Fruit fly (Drosophila melanogaster) whole organism, pupa: ENCODE measurements around the gene sinah.
A peak's percentile ranks its signal among the peaks of the same experiment; 100 is the strongest.

Source experiments
- CG15710 ChIP-seq: fragments of 200-800 bp; sonication (Bioruptor generic); optimal IDR thresholded peaks from 2 replicates; lab custom pipeline; 2018; ENCODE audit warnings: missing biosample characterization, mild to moderate bottlenecking, missing genetic modification characterization, moderate library complexity
- Ets98B ChIP-seq: fragments of 200-800 bp; sonication (Bioruptor generic); IDR thresholded peaks from 2 replicates; pipeline ENCODE4 v1.3.6; 2022; ENCODE audit warnings: missing biosample characterization, missing genetic modification characterization
- gl ChIP-seq: fragments of 200-800 bp; sonication (Bioruptor generic); optimal IDR thresholded peaks from 2 replicates; lab custom pipeline; 2018; ENCODE audit warnings: missing biosample characterization, mild to moderate bottlenecking, missing genetic modification characterization

The sinah gene

dm6 chr3L:16896408-16896807 is 37.5 kb downstream of the sinah start:
- TF ChIP-seq CG15710 (tag; lab: Kevin White, UChicago), result no peak
- 0 out of 2 replicates have a peak, but pooled peaks have one; percentile 13 for TF ChIP-seq Ets98B
- no peak for TF ChIP-seq gl (tag; lab: Kevin White, UChicago)
- TF ChIP-seq, all 21 proteins: peak for 1
